Worm (Caenorhabditis elegans) whole organism, L2 larva: Measurements from ENCODE around the gene ckb-3.

ENCODE experiments used
- F13H6.1 ChIP-seq: sonication (generic microtip); optimal IDR thresholded peaks from 2 replicates; lab custom pipeline; 2016; ENCODE audit warnings: missing genetic modification characterization, missing compliant biosample characterization
- ZK546.5 ChIP-seq: sonication (generic microtip); optimal IDR thresholded peaks from 2 replicates; lab custom pipeline; 2017; ENCODE audit warnings: missing biosample characterization, missing genetic modification characterization
- aly-2 ChIP-seq: fragments of 150-350 bp; optimal IDR thresholded peaks from 2 replicates; lab custom pipeline; 2014; ENCODE audit warnings: missing biosample characterization, missing genetic modification characterization
- ama-1 ChIP-seq: fragments of 150-350 bp; optimal IDR thresholded peaks from 2 replicates; lab custom pipeline; 2018; ENCODE audit warnings: inconsistent platforms
- lin-39 ChIP-seq: fragments of 150-350 bp; optimal IDR thresholded peaks from 2 replicates; lab custom pipeline; 2014; ENCODE audit warnings: missing biosample characterization, missing genetic modification reagents, missing genetic modification characterization
- nhr-12 ChIP-seq: fragments of 150-350 bp; optimal IDR thresholded peaks from 2 replicates; lab custom pipeline; 2014; ENCODE audit warnings: missing biosample characterization, missing genetic modification characterization
- nhr-21 ChIP-seq: fragments of 150-350 bp; optimal IDR thresholded peaks from 2 replicates; lab custom pipeline; 2014; ENCODE audit warnings: missing biosample characterization, missing genetic modification characterization
- nhr-25 ChIP-seq: fragments of 150-350 bp; sonication (generic microtip); optimal IDR thresholded peaks from 3 replicates; lab custom pipeline; 2014; ENCODE audit warnings: missing biosample characterization, missing genetic modification characterization
- nhr-77 ChIP-seq: fragments of 150-350 bp; optimal IDR thresholded peaks from 2 replicates; lab custom pipeline; 2014; ENCODE audit warnings: missing biosample characterization, missing genetic modification characterization
- skn-1 ChIP-seq: sonication (generic microtip); optimal IDR thresholded peaks from 2 replicates; lab custom pipeline; 2017; ENCODE audit warnings: missing biosample characterization, missing genetic modification characterization
- snpc-4 ChIP-seq: fragments of 150-350 bp; optimal IDR thresholded peaks from 2 replicates; lab custom pipeline; 2014; ENCODE audit warnings: missing biosample characterization, missing genetic modification characterization

DNA sequence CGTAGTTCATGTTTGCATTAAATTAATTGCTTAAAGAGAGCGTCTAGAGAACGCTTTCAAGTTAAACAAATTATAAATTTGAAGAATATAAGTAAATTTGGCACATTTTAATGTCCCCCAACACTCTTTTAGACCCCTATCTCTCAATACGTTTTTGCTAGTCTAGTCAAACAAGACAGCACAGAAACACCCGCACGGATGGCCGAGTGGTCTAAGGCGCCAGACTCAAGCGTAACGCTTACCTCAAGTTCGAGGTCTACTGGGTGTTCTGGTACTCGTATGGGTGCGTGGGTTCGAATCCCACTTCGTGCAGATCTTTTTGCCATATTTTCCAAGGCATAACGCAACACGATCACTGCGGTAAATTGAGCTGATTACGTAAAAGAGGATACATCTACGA, 8.4 kb upstream of the ckb-3 start:
- TF ChIP-seq ama-1 (no peak), aly-2 (tag; lab: Kevin White, UChicago) (no peak), snpc-4 (tag; lab: Kevin White, UChicago) (no peak), nhr-12 (tag; lab: Kevin White, UChicago) (no peak), ZK546.5 (no peak), nhr-25 (tag; lab: Kevin White, UChicago) (no peak), F13H6.1 (peak; percentile 17), nhr-77 (tag; lab: Kevin White, UChicago) (no peak), lin-39 (no peak), skn-1 (tag; lab: Kevin White, UChicago) (no peak), nhr-21 (tag; lab: Kevin White, UChicago) (no peak)
